Worm (Caenorhabditis elegans): ENCODE data around the gene ZC190.8.

Gene ZC190.8

ce11 chrV:8654460-8655419, 32.9 kb downstream of the ZC190.8 start (continued):
- TF ChIP-seq duxl-1 (tag; optimal IDR thresholded peaks at IDR 0.05; ENCODE audit: poor library complexity), result no peak
- TF ChIP-seq mdt-29 (GFP tag; IDR thresholded peaks at IDR 0.05), result no peak
- TF ChIP-seq mep-1 (tag; optimal IDR thresholded peaks at IDR 0.05), result peak; percentile 39
- TF ChIP-seq snpc-4 (tag; optimal IDR thresholded peaks at IDR 0.05), result no peak
- no peak for TF ChIP-seq F26F4.8 (GFP tag; conservative IDR thresholded peaks at IDR 0.05)
- TF ChIP-seq cey-2 (tag; optimal IDR thresholded peaks at IDR 0.05; ENCODE audit: borderline replicate concordance, insufficient read depth), result peak; percentile 46
- TF ChIP-seq nhr-102 (tag; optimal IDR thresholded peaks at IDR 0.05), result no peak
- TF ChIP-seq nhr-11 (tag; optimal IDR thresholded peaks at IDR 0.05), result peak; percentile 38
- TF ChIP-seq mxl-2 (GFP tag; conservative IDR thresholded peaks at IDR 0.05), result no peak
- TF ChIP-seq Y48G9A.11 (GFP tag; IDR thresholded peaks at IDR 0.05), result no peak
- TF ChIP-seq saeg-2 (GFP tag; IDR thresholded peaks at IDR 0.05), result no peak
- TF ChIP-seq lir-3 (tag; optimal IDR thresholded peaks at IDR 0.05), result no peak
- TF ChIP-seq aha-1 (tag), result peak; percentile 83
- TF ChIP-seq set-16 (GFP tag; IDR thresholded peaks at IDR 0.05), result no peak
- TF ChIP-seq aly-2 (tag; optimal IDR thresholded peaks at IDR 0.05), result no peak
- peak; percentile 80 for TF ChIP-seq nhr-28 (tag; optimal IDR thresholded peaks at IDR 0.05)
- peak; percentile 55 for TF ChIP-seq mxl-3 (GFP tag; optimal IDR thresholded peaks at IDR 0.05)
- peak in 1 of 2 experiments; percentile 31 for TF ChIP-seq daf-16 (GFP tag; optimal IDR thresholded peaks at IDR 0.05)
- peak; percentile 91 for TF ChIP-seq daf-16 (tag; optimal IDR thresholded peaks at IDR 0.05)
- TF ChIP-seq hif-1 (tag; optimal IDR thresholded peaks at IDR 0.05), result no peak
- no peak for TF ChIP-seq ztf-11 (tag; optimal IDR thresholded peaks at IDR 0.05)
- TF ChIP-seq sdz-12 (GFP tag; optimal IDR thresholded peaks at IDR 0.05), result no peak
- peak; percentile 78 for TF ChIP-seq dve-1 (tag; optimal IDR thresholded peaks at IDR 0.05; ENCODE audit: insufficient read depth)
- no peak for TF ChIP-seq R02D3.7 (tag; optimal IDR thresholded peaks at IDR 0.05)
- TF ChIP-seq unc-62 (GFP tag; optimal IDR thresholded peaks at IDR 0.05 in 1 of 2), result peak in 1 of 2 experiments; percentile 92
- no peak for TF ChIP-seq unc-62 (tag; optimal IDR thresholded peaks at IDR 0.05)
- TF ChIP-seq mes-2 (tag; optimal IDR thresholded peaks at IDR 0.05; ENCODE audit: poor library complexity, severe bottlenecking), result no peak
- no peak for TF ChIP-seq dpl-1 (GFP tag; optimal IDR thresholded peaks at IDR 0.05)
- TF ChIP-seq ceh-28 (tag; optimal IDR thresholded peaks at IDR 0.05), result no peak
- TF ChIP-seq vab-7 (GFP tag; IDR thresholded peaks at IDR 0.05), result no peak

DNA sequence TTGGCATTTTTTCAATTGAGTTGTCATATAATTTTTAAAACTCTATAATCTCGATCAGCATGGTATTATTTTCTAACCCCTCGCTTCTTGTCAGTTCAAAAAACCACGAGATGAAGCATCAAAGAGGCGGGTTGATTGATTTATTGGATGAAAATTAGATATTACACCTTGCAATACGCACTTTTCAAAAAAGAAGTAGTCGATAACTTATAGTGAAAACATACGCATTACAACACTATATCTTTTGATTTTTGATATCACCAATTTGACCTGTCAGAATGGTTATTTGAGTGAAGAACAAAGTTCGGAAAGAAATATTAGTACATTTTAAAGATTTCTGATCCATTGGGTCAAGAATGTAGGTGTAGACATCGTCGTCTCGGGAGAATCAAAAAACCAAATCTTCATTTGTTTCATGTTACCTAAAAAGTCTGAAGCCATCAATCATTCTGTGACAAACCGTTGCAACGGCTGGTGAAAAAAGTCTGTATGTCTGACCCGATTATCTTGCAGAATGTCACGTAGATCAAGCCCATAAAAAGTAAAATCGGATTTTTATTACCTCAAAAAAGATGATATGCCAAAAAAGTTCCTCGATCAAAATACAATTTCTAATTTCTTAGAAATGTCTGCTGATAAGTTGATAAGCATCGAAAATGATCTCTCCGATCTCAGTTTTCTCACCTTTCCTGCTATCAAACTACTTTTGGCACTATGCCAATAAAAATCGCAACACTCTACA, 34.4 kb downstream of the ZC190.8 start:
- TF ChIP-seq lim-7 (GFP tag; IDR thresholded peaks at IDR 0.05), result no peak
- TF ChIP-seq arid-1 (GFP tag; conservative IDR thresholded peaks at IDR 0.05), result no peak
- no peak for TF ChIP-seq lin-1 (GFP tag; IDR thresholded peaks at IDR 0.05)
- peak; percentile 10 for TF ChIP-seq hlh-30 (tag; optimal IDR thresholded peaks at IDR 0.05; ENCODE audit: insufficient read depth)
- TF ChIP-seq hmg-1.1 (GFP tag; IDR thresholded peaks at IDR 0.05), result 0 out of 2 replicates have a peak, but pooled peaks have one; percentile 13
- TF ChIP-seq zip-11 (GFP tag; IDR thresholded peaks at IDR 0.05), result no peak
- TF ChIP-seq nhr-6 (tag; optimal IDR thresholded peaks at IDR 0.05), result no peak
- TF ChIP-seq php-3 (GFP tag; IDR thresholded peaks at IDR 0.05), result peak; percentile 88
- no peak for TF ChIP-seq Y105C5A.15 (GFP tag; IDR thresholded peaks at IDR 0.05)
- no peak for TF ChIP-seq zag-1 (tag; optimal IDR thresholded peaks at IDR 0.05)
- TF ChIP-seq tra-1 (GFP tag; IDR thresholded peaks at IDR 0.05), result peak; percentile 89; the same call in 1 of the 2 replicates
- TF ChIP-seq daf-16 (GFP tag; optimal IDR thresholded peaks at IDR 0.05), result no peak
- TF ChIP-seq daf-16 (tag; optimal IDR thresholded peaks at IDR 0.05), result no peak
- TF ChIP-seq nhr-111 (GFP tag; optimal IDR thresholded peaks at IDR 0.05), result no peak
- TF ChIP-seq nhr-11 (tag; optimal IDR thresholded peaks at IDR 0.05), result no peak
- TF ChIP-seq zfp-3 (GFP tag; conservative IDR thresholded peaks at IDR 0.05), result no peak
- TF ChIP-seq hlh-11 (tag; optimal IDR thresholded peaks at IDR 0.05), result peak; percentile 63
- no peak for TF ChIP-seq T20F7.1 (GFP tag; optimal IDR thresholded peaks at IDR 0.05)
- TF ChIP-seq ceh-44 (GFP tag; IDR thresholded peaks at IDR 0.05), result no peak
- TF ChIP-seq spr-3 (GFP tag; optimal IDR thresholded peaks at IDR 0.05), result no peak
- TF ChIP-seq hif-1 (tag; optimal IDR thresholded peaks at IDR 0.05), result peak; percentile 30 to 73
- no peak for TF ChIP-seq aly-2 (tag; optimal IDR thresholded peaks at IDR 0.05)
